Fruit fly (Drosophila melanogaster): ENCODE results near the gene CG43844.
A peak's percentile ranks its signal among the peaks of the same experiment; 100 is the strongest.

Gene CG43844

dm6 chr3R:21839636-21840035 lies 49.7 kb upstream of the CG43844 start (continued):
- TF ChIP-seq Antp (GFP tag; optimal IDR thresholded peaks at IDR 0.05) (no peak), CG7745 (tag; optimal IDR thresholded peaks at IDR 0.05) (no peak), tio (GFP tag; optimal IDR thresholded peaks at IDR 0.05) (no peak), D19A (tag; optimal IDR thresholded peaks at IDR 0.05) (peak; percentile 53), tna (GFP tag; IDR thresholded peaks at IDR 0.05; ENCODE audit: partially characterized antibody) (no peak), Ravus (GFP tag; IDR thresholded peaks at IDR 0.05) (no peak), CG4282 (GFP tag; optimal IDR thresholded peaks at IDR 0.05) (no peak), CG15696 (tag; optimal IDR thresholded peaks at IDR 0.05) (no peak), CG7928 (GFP tag; optimal IDR thresholded peaks at IDR 0.05) (no peak), CG13123 (GFP tag; optimal IDR thresholded peaks at IDR 0.05) (no peak), fd64A (GFP tag; optimal IDR thresholded peaks at IDR 0.05) (no peak), CG11398 (GFP tag; optimal IDR thresholded peaks at IDR 0.05) (no peak), NC2α (GFP tag; optimal IDR thresholded peaks at IDR 0.05) (no peak), aop (GFP tag; IDR thresholded peaks at IDR 0.05) (no peak), CG1233 (GFP tag; optimal IDR thresholded peaks at IDR 0.05) (peak; percentile 34), MTF-1 (GFP tag; optimal IDR thresholded peaks at IDR 0.05; ENCODE audit: borderline replicate concordance) (no peak), CG1602 (GFP tag; optimal IDR thresholded peaks at IDR 0.05) (no peak), cad (GFP tag; optimal IDR thresholded peaks at IDR 0.05) (no peak), cg (GFP tag; optimal IDR thresholded peaks at IDR 0.05) (no peak), fd96Cb (tag; optimal IDR thresholded peaks at IDR 0.05) (peak; percentile 19), wor (GFP tag; IDR thresholded peaks at IDR 0.05) (no peak), CG11695 (GFP tag; IDR thresholded peaks at IDR 0.05) (no peak), ab (GFP tag; optimal IDR thresholded peaks at IDR 0.05) (no peak), CG7271 (tag; optimal IDR thresholded peaks at IDR 0.05) (no peak), CG18599 (GFP tag; optimal IDR thresholded peaks at IDR 0.05) (peak; percentile 23), Elba2 (GFP tag; optimal IDR thresholded peaks at IDR 0.05) (no peak), Blimp-1 (GFP tag; optimal IDR thresholded peaks at IDR 0.05) (peak; percentile 54), CG10979 (tag; optimal IDR thresholded peaks at IDR 0.05) (peak; percentile 48), CG2678 (tag; optimal IDR thresholded peaks at IDR 0.05) (peak; percentile 73), Hmr (GFP tag; optimal IDR thresholded peaks at IDR 0.05) (no peak), Hey (tag; optimal IDR thresholded peaks at IDR 0.05) (no peak), bbx (GFP tag; IDR thresholded peaks at IDR 0.05; ENCODE audit: partially characterized antibody) (no peak), cwo (GFP tag; optimal IDR thresholded peaks at IDR 0.05) (no peak), CG30403 (GFP tag; optimal IDR thresholded peaks at IDR 0.05) (no peak), CG4820 (GFP tag; optimal IDR thresholded peaks at IDR 0.05) (no peak), CG11723 (GFP tag; optimal IDR thresholded peaks at IDR 0.05) (no peak), trh (GFP tag; optimal IDR thresholded peaks at IDR 0.05) (no peak), schlank (tag; optimal IDR thresholded peaks at IDR 0.05) (no peak)

- TF ChIP-seq onecut (GFP tag; IDR thresholded peaks at IDR 0.05) (no peak), Pdp1 (GFP tag; optimal IDR thresholded peaks at IDR 0.05) (peak in 1 of 2 experiments; percentile 98), exex (tag; optimal IDR thresholded peaks at IDR 0.05) (peak; percentile 56), mirr (GFP tag; optimal IDR thresholded peaks at IDR 0.05) (peak; percentile 12), crc (GFP tag; optimal IDR thresholded peaks at IDR 0.05) (no peak), sug (tag; optimal IDR thresholded peaks at IDR 0.05) (peak; percentile 58), grn (GFP tag; optimal IDR thresholded peaks at IDR 0.05) (peak; percentile 83), CG34376 (GFP tag; optimal IDR thresholded peaks at IDR 0.05) (no peak), eve (GFP tag; optimal IDR thresholded peaks at IDR 0.05) (peak in 1 of 2 experiments; percentile 46), Med (GFP tag) (peak; percentile 46), CG15011 (GFP tag; optimal IDR thresholded peaks at IDR 0.05) (no peak)
These were observed 48.9 kb upstream of the CG43844 start for dm6 chr3R:21840432-21840831.

Measured in whole organism, embryonic.